Worm (Caenorhabditis elegans) whole organism, early embryonic: Measurements from ENCODE around the gene Y62H9A.9.
A peak's percentile ranks its signal among the peaks of the same experiment; 100 is the strongest.

Experiments
- B0310.2 ChIP-seq: sonication (generic microtip); optimal IDR thresholded peaks from 2 replicates; lab custom pipeline; 2016; ENCODE audit warnings: mild to moderate bottlenecking, missing genetic modification characterization, missing compliant biosample characterization
- ama-1 ChIP-seq: fragments of 150-350 bp; optimal IDR thresholded peaks from 2 replicates; lab custom pipeline; 2014
- ceh-36 ChIP-seq: sonication (generic microtip); optimal IDR thresholded peaks from 2 replicates; lab custom pipeline; 2016; ENCODE audit warnings: missing genetic modification characterization, inconsistent platforms, missing compliant biosample characterization
- ets-7 ChIP-seq: sonication (generic microtip); optimal IDR thresholded peaks from 2 replicates; lab custom pipeline; 2016; ENCODE audit warnings: missing genotype, missing genetic modification characterization, missing compliant biosample characterization
- flt-1 ChIP-seq: fragments of 200-800 bp; sonication (Bioruptor generic); IDR thresholded peaks from 2 replicates; pipeline ENCODE4 v1.3.6; 2022; ENCODE audit warnings: missing genetic modification characterization, missing compliant biosample characterization
- hnd-1 ChIP-seq: sonication (generic microtip); optimal IDR thresholded peaks from 2 replicates; lab custom pipeline; 2016; ENCODE audit warnings: missing genetic modification characterization, missing compliant biosample characterization
- pes-1 ChIP-seq: fragments of 200-800 bp; sonication (Bioruptor generic); IDR thresholded peaks from 2 replicates; pipeline ENCODE4 v1.3.6; 2022; ENCODE audit warnings: missing genetic modification reagents, missing genetic modification characterization, missing compliant biosample characterization
- scrt-1 ChIP-seq: fragments of 200-800 bp; sonication (Bioruptor generic); IDR thresholded peaks from 2 replicates; pipeline ENCODE4 v1.3.6; 2022; ENCODE audit warnings: missing genetic modification characterization, missing compliant biosample characterization
- sea-1 ChIP-seq: fragments of 200-800 bp; sonication (Bioruptor generic); conservative IDR thresholded peaks from 2 replicates; pipeline ENCODE4 v1.3.6; 2022; ENCODE audit warnings: missing genetic modification characterization, missing compliant biosample characterization
- tbx-11 ChIP-seq: fragments of 200-800 bp; sonication (Bioruptor generic); IDR thresholded peaks from 2 replicates; pipeline ENCODE4 v1.3.6; 2022; ENCODE audit warnings: missing genetic modification characterization, missing compliant biosample characterization
- tbx-37 ChIP-seq: fragments of 200-800 bp; sonication (Bioruptor generic); conservative IDR thresholded peaks from 2 replicates; pipeline ENCODE4 v1.3.6; 2022; ENCODE audit warnings: missing genetic modification reagents, missing genetic modification characterization, missing compliant biosample characterization
- tra-4 ChIP-seq: sonication (generic microtip); optimal IDR thresholded peaks from 2 replicates; lab custom pipeline; 2017; ENCODE audit warnings: missing genetic modification characterization, missing compliant biosample characterization

- TF ChIP-seq ceh-36: peak; percentile 65
- TF ChIP-seq tbx-11 (GFP tag; lab: Robert Waterston, UW): peak; percentile 79
- TF ChIP-seq ama-1 (lab: Kevin White, UChicago): no peak
- TF ChIP-seq scrt-1 (GFP tag; lab: Robert Waterston, UW): peak; percentile 86
- TF ChIP-seq flt-1 (GFP tag; lab: Robert Waterston, UW): peak; percentile 83
- peak; percentile 60 for TF ChIP-seq B0310.2
- TF ChIP-seq tra-4 (tag; lab: Kevin White, UChicago): peak; percentile 20
- peak; percentile 66 for TF ChIP-seq hnd-1 (tag; lab: Kevin White, UChicago)
- no peak for TF ChIP-seq ets-7 (tag; lab: Kevin White, UChicago)
- TF ChIP-seq tbx-37 (GFP tag; lab: Robert Waterston, UW): peak; percentile 78
- TF ChIP-seq sea-1 (GFP tag; lab: Robert Waterston, UW): peak; percentile 88
- TF ChIP-seq pes-1 (GFP tag; lab: Robert Waterston, UW): peak; percentile 90
Observed at ce11 chrX:11934933-11935332, 37.0 kb upstream of the Y62H9A.9 start.
